Worm (Caenorhabditis elegans) whole organism, L4/young adult: ENCODE results near the gene srw-57.
"Not testable (repeated sequence)": the region's sequence is repeated elsewhere in the genome, so short reads cannot be mapped to it uniquely, and the experiment has no call there.

ENCODE experiments used
- W03F9.2 ChIP-seq: fragments of 150-350 bp; optimal IDR thresholded peaks from 2 replicates; lab custom pipeline; 2014; ENCODE audit warnings: missing biosample characterization, missing genetic modification characterization
- dao-5 ChIP-seq: sonication (generic microtip); optimal IDR thresholded peaks from 2 replicates; lab custom pipeline; 2016; ENCODE audit warnings: missing genotype, missing genetic modification characterization, moderate library complexity, missing compliant biosample characterization
- him-1 ChIP-seq: sonication (generic microtip); optimal IDR thresholded peaks from 2 replicates; lab custom pipeline; 2016; ENCODE audit warnings: missing genotype, missing genetic modification reagents, missing genetic modification characterization, missing compliant biosample characterization

Gene srw-57

ce11 chrV:15954932-15955331 is at the start of gene srw-57:
Gene srw-57 (minus strand): TSS chrV:15955032.
- TF ChIP-seq dao-5 (tag; lab: Kevin White, UChicago) (no peak), W03F9.2 (tag; lab: Kevin White, UChicago) (no peak), him-1 (tag; lab: Kevin White, UChicago) (no peak)

- TF ChIP-seq him-1 (tag; lab: Kevin White, UChicago): no peak
- no peak for TF ChIP-seq dao-5 (tag; lab: Kevin White, UChicago)
- TF ChIP-seq W03F9.2 (tag; lab: Kevin White, UChicago): no peak
Observed at ce11 chrV:16002288-16002687, 47.5 kb upstream of the srw-57 start, which contains the start of gene nhr-63. Gene nhr-63 (plus strand): TSS chrV:16002588.

ce11 chrV:16000433-16000832 is 45.6 kb upstream of the srw-57 start, which contains the start of gene nhr-50:
Gene nhr-50 (minus strand): TSS chrV:16000631.
- TF ChIP-seq dao-5 (tag; lab: Kevin White, UChicago): no peak
- no peak for TF ChIP-seq W03F9.2 (tag; lab: Kevin White, UChicago)
- no peak for TF ChIP-seq him-1 (tag; lab: Kevin White, UChicago)

- TF ChIP-seq W03F9.2 (tag; lab: Kevin White, UChicago): no peak
- TF ChIP-seq dao-5 (tag; lab: Kevin White, UChicago): no peak
- TF ChIP-seq him-1 (tag; lab: Kevin White, UChicago): no peak
Observed at ce11 chrV:15996655-15997186, 41.9 kb upstream of the srw-57 start, which contains the start of the genes C06C6.9 and C06C6.8. Gene C06C6.9 (minus strand): TSS chrV:15996755. Gene C06C6.8 (plus strand): TSS chrV:15997136.

ce11 chrV:15991850-15992249 is 37.0 kb upstream of the srw-57 start, which contains the start of gene C06C6.7:
Gene C06C6.7 (plus strand): TSS chrV:15992150.
- not testable (repeated sequence) for TF ChIP-seq W03F9.2, him-1, dao-5 (tag; lab: Kevin White, UChicago)

ce11 chrV:15988074-15988473 is 33.2 kb upstream of the srw-57 start, which contains the start of gene F36G9.15:
Gene F36G9.15 (minus strand): TSS chrV:15988174.
- no peak for TF ChIP-seq dao-5 (tag; lab: Kevin White, UChicago)
- TF ChIP-seq him-1 (tag; lab: Kevin White, UChicago): no peak
- TF ChIP-seq W03F9.2 (tag; lab: Kevin White, UChicago): no peak

ce11 chrV:15982733-15983344 is 28.0 kb upstream of the srw-57 start, which contains the start of the genes fbxa-99 and F36G9.13:
Gene fbxa-99 (minus strand): TSS chrV:15982854.
Gene F36G9.13 (plus strand): TSS chrV:15983294.
- no peak for TF ChIP-seq W03F9.2 (tag; lab: Kevin White, UChicago)
- TF ChIP-seq dao-5 (tag; lab: Kevin White, UChicago): no peak
- TF ChIP-seq him-1 (tag; lab: Kevin White, UChicago): no peak

- TF ChIP-seq W03F9.2 (tag; lab: Kevin White, UChicago) (no peak), him-1 (tag; lab: Kevin White, UChicago) (no peak), dao-5 (tag; lab: Kevin White, UChicago) (no peak)
Observed at ce11 chrV:15978232-15978764, 23.5 kb upstream of the srw-57 start, which contains the start of gene oac-20. Gene oac-20 (plus strand): TSS chrV:15978714.

- TF ChIP-seq W03F9.2 (tag; lab: Kevin White, UChicago) (no peak), him-1 (tag; lab: Kevin White, UChicago) (no peak), dao-5 (tag; lab: Kevin White, UChicago) (no peak)
Observed at ce11 chrV:15975845-15976244, 21.0 kb upstream of the srw-57 start, which contains the start of gene clec-232. Gene clec-232 (plus strand): TSS chrV:15976145.

ce11 chrV:15974836-15975235 is 20.0 kb upstream of the srw-57 start, which contains the start of gene sru-22:
Gene sru-22 (minus strand): TSS chrV:15974936.
- TF ChIP-seq him-1 (tag; lab: Kevin White, UChicago) (no peak), dao-5 (tag; lab: Kevin White, UChicago) (no peak), W03F9.2 (tag; lab: Kevin White, UChicago) (no peak)

ce11 chrV:15972484-15972883 is 17.7 kb upstream of the srw-57 start, which contains the start of gene sru-23:
Gene sru-23 (minus strand): TSS chrV:15972584.
- TF ChIP-seq him-1 (tag; lab: Kevin White, UChicago): no peak
- no peak for TF ChIP-seq dao-5 (tag; lab: Kevin White, UChicago)
- TF ChIP-seq W03F9.2 (tag; lab: Kevin White, UChicago): no peak

ce11 chrV:15970820-15971219 is 16.0 kb upstream of the srw-57 start:
- TF ChIP-seq him-1 (tag; lab: Kevin White, UChicago): no peak
- no peak for TF ChIP-seq dao-5 (tag; lab: Kevin White, UChicago)
- no peak for TF ChIP-seq W03F9.2 (tag; lab: Kevin White, UChicago)

ce11 chrV:15969653-15970052 is 14.8 kb upstream of the srw-57 start, which contains the start of gene F36G9.7:
Gene F36G9.7 (minus strand): TSS chrV:15969753.
- TF ChIP-seq dao-5 (tag; lab: Kevin White, UChicago) (no peak), W03F9.2 (tag; lab: Kevin White, UChicago) (no peak)
